Fruit fly (Drosophila melanogaster): Measurements from ENCODE around the gene cDIP.

The cDIP gene

dm6 chr3R:21133951-21134350 lies 26.9 kb downstream of the cDIP start, which contains the start of gene Usp8:
Gene Usp8, plus strand, starts transcription at chr3R:21134262.
- TF ChIP-seq CG17801 (GFP tag; optimal IDR thresholded peaks at IDR 0.05; ENCODE audit: partially characterized antibody): peak; percentile 45

- TF ChIP-seq CG17801 (GFP tag; optimal IDR thresholded peaks at IDR 0.05; ENCODE audit: partially characterized antibody): no peak
Measured at dm6 chr3R:21133517-21133916, 27.4 kb downstream of the cDIP start, which contains the start of gene Trm7-34. Gene Trm7-34, minus strand, starts transcription at chr3R:21133881.

- TF ChIP-seq CG17801 (GFP tag; optimal IDR thresholded peaks at IDR 0.05; ENCODE audit: partially characterized antibody): no peak
Measured at dm6 chr3R:21130050-21130449, 30.8 kb downstream of the cDIP start, which contains the start of gene Ice2. Gene Ice2, plus strand, starts transcription at chr3R:21130216.

- no peak for TF ChIP-seq CG17801 (GFP tag; optimal IDR thresholded peaks at IDR 0.05; ENCODE audit: partially characterized antibody)
Measured at dm6 chr3R:21129617-21130016, 31.3 kb downstream of the cDIP start, which contains the start of gene Obp93a. Gene Obp93a, minus strand, starts transcription at chr3R:21129717.

dm6 chr3R:21127352-21127985 lies 33.4 kb downstream of the cDIP start, which contains the start of the genes slmb and CG5793:
Gene slmb, minus strand, starts transcription at chr3R:21127485.
Gene CG5793, plus strand, starts transcription at chr3R:21127573.
- TF ChIP-seq CG17801 (GFP tag; optimal IDR thresholded peaks at IDR 0.05; ENCODE audit: partially characterized antibody): peak; percentile 60

dm6 chr3R:21126673-21127284 lies 34.1 kb downstream of the cDIP start:
- TF ChIP-seq CG17801 (GFP tag; optimal IDR thresholded peaks at IDR 0.05; ENCODE audit: partially characterized antibody): no peak

dm6 chr3R:21124225-21124624 lies 36.7 kb downstream of the cDIP start:
- TF ChIP-seq CG17801 (GFP tag; optimal IDR thresholded peaks at IDR 0.05; ENCODE audit: partially characterized antibody): no peak

dm6 chr3R:21118784-21119183 lies 42.1 kb downstream of the cDIP start, which contains the start of gene Bdbt:
Gene Bdbt, minus strand, starts transcription at chr3R:21118856.
- TF ChIP-seq CG17801 (GFP tag; optimal IDR thresholded peaks at IDR 0.05; ENCODE audit: partially characterized antibody): peak; percentile 40

dm6 chr3R:21116057-21116456 lies 44.8 kb downstream of the cDIP start, which contains the start of gene ppan:
Gene ppan, plus strand, starts transcription at chr3R:21116254.
- TF ChIP-seq CG17801 (GFP tag; optimal IDR thresholded peaks at IDR 0.05; ENCODE audit: partially characterized antibody): no peak

- TF ChIP-seq CG17801 (GFP tag; optimal IDR thresholded peaks at IDR 0.05; ENCODE audit: partially characterized antibody): peak; percentile 71
Measured at dm6 chr3R:21112742-21113465, 48.0 kb downstream of the cDIP start.

- peak; percentile 45 for TF ChIP-seq CG17801 (GFP tag; optimal IDR thresholded peaks at IDR 0.05; ENCODE audit: partially characterized antibody)
Measured at dm6 chr3R:21111964-21112740, 48.7 kb downstream of the cDIP start.

- TF ChIP-seq CG17801 (GFP tag; optimal IDR thresholded peaks at IDR 0.05; ENCODE audit: partially characterized antibody): peak; percentile 76
Measured at dm6 chr3R:21111046-21111480, 49.8 kb downstream of the cDIP start, which contains the start of gene Rab11. Gene Rab11, plus strand, starts transcription at chr3R:21111408.

dm6 chr3R:21109712-21110111 lies 51.2 kb downstream of the cDIP start:
- no peak for TF ChIP-seq CG17801 (GFP tag; optimal IDR thresholded peaks at IDR 0.05; ENCODE audit: partially characterized antibody)

Measured in ovary, adult (tissue).